Fruit fly (Drosophila melanogaster): ENCODE measurements around the gene CG18302.

Gene CG18302

DNA sequence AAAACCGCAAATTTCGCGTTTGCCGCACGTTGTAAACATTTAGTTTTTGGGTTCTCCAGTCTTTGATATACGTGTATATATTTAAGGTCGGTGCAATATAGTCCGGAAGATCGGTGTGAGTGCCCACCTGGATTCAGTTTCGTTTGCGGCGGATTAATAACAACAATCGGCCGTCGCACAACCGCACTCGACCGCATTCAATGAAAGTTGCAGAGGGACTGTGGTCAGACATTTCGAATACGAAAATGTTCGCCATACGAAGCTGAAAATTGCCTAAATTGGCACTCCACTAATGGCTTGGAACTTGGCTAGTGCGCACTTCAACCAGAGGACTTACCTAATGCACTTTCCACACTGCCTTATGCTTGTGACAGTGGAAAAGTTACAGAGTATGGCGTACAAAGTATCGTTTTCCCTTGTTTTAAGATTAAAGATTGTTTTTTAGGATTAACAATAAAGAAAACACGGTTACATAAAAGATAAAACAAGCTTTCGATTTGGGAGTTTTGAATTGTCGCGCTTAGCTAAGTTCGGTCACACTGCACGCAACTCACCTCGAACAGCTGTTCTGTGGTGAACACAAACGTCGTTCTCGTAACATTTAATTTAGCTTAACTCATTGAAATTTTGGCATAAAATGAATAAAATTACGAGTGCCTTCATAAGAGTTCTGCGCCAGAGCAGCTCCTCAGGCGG is 27.4 kb upstream of the CG18302 start, which contains the start of the genes Myo31DF and CG6094 (continued):
- TF ChIP-seq CG7368 (GFP tag; optimal IDR thresholded peaks at IDR 0.05) = no peak
- TF ChIP-seq Sox102F (GFP tag; optimal IDR thresholded peaks at IDR 0.05) = no peak
- TF ChIP-seq CG8119 (GFP tag; IDR thresholded peaks at IDR 0.05) = no peak
- no peak for TF ChIP-seq salr (GFP tag; optimal IDR thresholded peaks at IDR 0.05)
- TF ChIP-seq CG6808 (GFP tag; optimal IDR thresholded peaks at IDR 0.05) = peak; percentile 20
- no peak for TF ChIP-seq Hr4 (GFP tag; optimal IDR thresholded peaks at IDR 0.05)
- TF ChIP-seq CG6163 (GFP tag; IDR thresholded peaks at IDR 0.05) = peak; percentile 43; the same call in 1 of the 3 replicates
- TF ChIP-seq CG15336 (GFP tag; IDR thresholded peaks at IDR 0.05) = no peak
- TF ChIP-seq topi (GFP tag; optimal IDR thresholded peaks at IDR 0.05) = no peak
- no peak for TF ChIP-seq spab (GFP tag; optimal IDR thresholded peaks at IDR 0.05)
- peak; percentile 32 for TF ChIP-seq CG3919 (GFP tag; optimal IDR thresholded peaks at IDR 0.05)

DNA sequence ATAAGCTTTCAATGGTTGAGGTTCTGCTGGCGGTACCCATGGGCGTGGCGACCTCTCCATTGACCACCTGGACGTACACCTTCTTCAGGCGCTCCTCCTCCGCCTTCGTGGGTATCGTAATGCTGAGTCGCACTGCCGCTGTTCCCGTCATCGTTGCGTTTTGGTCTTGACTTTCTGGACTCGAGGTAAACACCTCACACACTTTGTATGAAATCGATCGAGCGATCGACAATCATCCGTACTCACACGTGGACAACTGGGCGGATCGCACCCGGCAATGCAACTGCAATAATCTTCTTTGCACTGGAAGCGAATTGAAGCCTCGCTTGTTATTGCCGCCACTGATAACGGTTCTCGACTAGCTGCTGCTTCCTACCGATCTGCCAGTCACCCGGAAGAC is 24.0 kb upstream of the CG18302 start, which contains the start of gene CG7384:
TSS of gene CG7384 (minus strand) at position 366 of the 400 bp plus-strand sequence.
- TF ChIP-seq CG34406 (GFP tag; optimal IDR thresholded peaks at IDR 0.05) = no peak
- TF ChIP-seq CG9139 (GFP tag; optimal IDR thresholded peaks at IDR 0.05) = no peak
- no peak for TF ChIP-seq salr (GFP tag; optimal IDR thresholded peaks at IDR 0.05)
- TF ChIP-seq eg (GFP tag; IDR thresholded peaks at IDR 0.05) = 0 out of 3 replicates have a peak, but pooled peaks have one; percentile 14
- no peak for TF ChIP-seq spab (GFP tag; optimal IDR thresholded peaks at IDR 0.05)
- no peak for TF ChIP-seq CG11294 (GFP tag; IDR thresholded peaks at IDR 0.05)
- no peak for TF ChIP-seq CG31627 (GFP tag; optimal IDR thresholded peaks at IDR 0.05)
- peak; percentile 81 for TF ChIP-seq dsx (GFP tag; optimal IDR thresholded peaks at IDR 0.05; ENCODE audit: poor library complexity, severe bottlenecking)
- no peak for TF ChIP-seq esn (GFP tag; optimal IDR thresholded peaks at IDR 0.05)
- no peak for TF ChIP-seq vri (GFP tag; optimal IDR thresholded peaks at IDR 0.05)
- TF ChIP-seq CG10631 (GFP tag; optimal IDR thresholded peaks at IDR 0.05) = no peak
- no peak for TF ChIP-seq lz (GFP tag; optimal IDR thresholded peaks at IDR 0.05)
- peak; percentile 84 for TF ChIP-seq svp (GFP tag)

DNA sequence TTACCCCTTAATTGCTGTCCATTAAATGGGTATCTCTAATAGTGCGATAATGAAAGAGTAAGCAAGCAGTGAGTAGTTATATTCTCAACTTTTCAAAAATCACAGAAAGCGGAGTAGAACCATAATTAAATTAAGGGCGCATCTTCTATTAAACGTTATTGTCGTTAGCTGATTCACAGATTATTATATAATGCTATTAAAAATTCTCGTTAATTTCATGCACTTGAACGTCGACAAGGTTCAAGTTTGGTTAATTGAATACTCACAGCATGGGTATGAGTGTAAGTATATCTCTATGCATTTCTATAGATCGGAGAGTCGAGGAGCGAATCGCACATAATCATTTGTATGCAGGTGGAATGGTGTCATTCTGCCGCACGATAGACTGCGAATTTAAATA is 23.3 kb upstream of the CG18302 start:
- TF ChIP-seq Eip78C (GFP tag) = peak; percentile 38
- TF ChIP-seq salr (GFP tag; optimal IDR thresholded peaks at IDR 0.05) = no peak

DNA sequence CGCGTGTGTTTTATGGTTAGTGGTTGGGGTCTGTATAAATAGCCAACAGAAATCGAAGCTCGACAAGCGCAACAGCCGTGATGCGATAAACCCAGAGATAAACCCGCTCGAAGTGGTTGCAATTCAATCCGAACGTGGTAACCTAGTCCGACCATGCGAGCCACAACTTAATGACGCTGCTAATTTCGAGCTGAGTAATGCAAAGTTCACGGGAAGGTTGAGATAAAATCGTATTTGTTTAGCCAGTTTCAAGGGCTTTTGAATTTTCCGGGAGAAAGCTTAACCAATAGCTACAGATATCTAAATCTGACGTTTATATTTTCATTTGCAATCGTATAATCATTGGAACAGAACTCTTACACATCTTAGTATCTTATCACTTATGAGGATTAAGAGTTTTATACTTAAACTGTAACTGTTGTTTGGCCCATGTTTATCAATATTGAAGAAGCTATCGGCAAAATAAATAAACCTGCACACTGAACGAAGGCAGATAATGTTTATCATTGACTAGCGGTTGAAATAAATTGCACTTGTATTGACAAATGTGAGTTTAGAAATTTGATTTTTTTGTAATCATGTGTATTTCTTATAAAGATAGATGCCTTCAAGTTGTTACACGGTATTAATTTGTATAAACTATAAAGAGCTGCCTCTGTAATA is 20.2 kb upstream of the CG18302 start:
- TF ChIP-seq Eip78C (GFP tag) = peak; percentile 55
- TF ChIP-seq CG32006 (GFP tag; optimal IDR thresholded peaks at IDR 0.05) = no peak
- no peak for TF ChIP-seq Sox102F (GFP tag; optimal IDR thresholded peaks at IDR 0.05)
- TF ChIP-seq CG3919 (GFP tag; optimal IDR thresholded peaks at IDR 0.05) = no peak
- TF ChIP-seq eg (GFP tag; IDR thresholded peaks at IDR 0.05) = no peak
- TF ChIP-seq CG10669 (GFP tag; optimal IDR thresholded peaks at IDR 0.05) = peak; percentile 38
- no peak for TF ChIP-seq CG34406 (GFP tag; optimal IDR thresholded peaks at IDR 0.05)
- TF ChIP-seq CG15336 (GFP tag; IDR thresholded peaks at IDR 0.05) = no peak
- no peak for TF ChIP-seq CG6276 (GFP tag; optimal IDR thresholded peaks at IDR 0.05)

DNA sequence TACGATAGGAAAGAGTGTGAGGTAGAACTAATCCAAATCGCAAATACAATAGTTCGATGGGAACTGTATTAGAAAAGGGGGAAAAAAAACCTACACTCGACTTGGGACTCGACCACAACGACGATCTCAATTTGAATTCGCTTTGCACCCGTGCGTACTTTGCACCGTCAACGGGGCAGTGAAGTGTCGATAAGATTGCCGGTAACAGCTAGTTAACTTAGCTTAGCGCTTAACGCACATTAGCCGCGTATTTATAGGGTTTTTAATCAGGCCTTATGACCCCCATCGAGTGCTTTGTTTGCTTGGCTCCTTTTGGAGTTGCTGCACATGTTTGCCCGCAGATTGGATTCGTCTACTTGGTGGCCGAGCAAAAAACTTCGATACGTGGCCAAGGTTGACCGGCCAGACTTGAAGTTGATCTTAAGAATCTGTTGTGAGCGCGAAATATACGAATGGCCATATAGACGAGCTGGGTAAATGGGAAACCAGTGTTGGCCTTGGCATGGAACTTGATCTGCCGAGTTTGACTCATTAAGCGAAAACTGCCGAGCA is 19.5 kb upstream of the CG18302 start:
- TF ChIP-seq OdsH (GFP tag; optimal IDR thresholded peaks at IDR 0.05) = no peak
- no peak for TF ChIP-seq Gug (GFP tag; IDR thresholded peaks at IDR 0.05)
- no peak for TF ChIP-seq CG8319 (GFP tag; optimal IDR thresholded peaks at IDR 0.05)
- TF ChIP-seq Blimp-1 (GFP tag; optimal IDR thresholded peaks at IDR 0.05) = no peak
- no peak for TF ChIP-seq Ets21C (GFP tag; optimal IDR thresholded peaks at IDR 0.05)
- no peak for TF ChIP-seq Smox (GFP tag; optimal IDR thresholded peaks at IDR 0.05)
- TF ChIP-seq Eip75B (GFP tag; optimal IDR thresholded peaks at IDR 0.05) = no peak
- no peak for TF ChIP-seq CG9139 (GFP tag; optimal IDR thresholded peaks at IDR 0.05)
- TF ChIP-seq acj6 (GFP tag; optimal IDR thresholded peaks at IDR 0.05) = no peak
- no peak for TF ChIP-seq CG7368 (GFP tag; optimal IDR thresholded peaks at IDR 0.05)
- no peak for TF ChIP-seq CG16779 (tag; optimal IDR thresholded peaks at IDR 0.05)
- TF ChIP-seq Hr4 (GFP tag; optimal IDR thresholded peaks at IDR 0.05) = no peak
- TF ChIP-seq spab (GFP tag; optimal IDR thresholded peaks at IDR 0.05) = no peak
- no peak for TF ChIP-seq pdm3 (GFP tag; optimal IDR thresholded peaks at IDR 0.05)
- no peak for TF ChIP-seq CG8632 (GFP tag; optimal IDR thresholded peaks at IDR 0.05)
- no peak for TF ChIP-seq salr (GFP tag; optimal IDR thresholded peaks at IDR 0.05)
- no peak for TF ChIP-seq CG10669 (GFP tag; optimal IDR thresholded peaks at IDR 0.05)
- no peak for TF ChIP-seq svp (GFP tag)
- TF ChIP-seq Met (GFP tag; optimal IDR thresholded peaks at IDR 0.05) = no peak
- TF ChIP-seq CG4318 (GFP tag; optimal IDR thresholded peaks at IDR 0.05) = no peak
- no peak for TF ChIP-seq Eip78C (GFP tag)
- TF ChIP-seq CG11902 (GFP tag; optimal IDR thresholded peaks at IDR 0.05) = no peak
- TF ChIP-seq cyc (GFP tag; optimal IDR thresholded peaks at IDR 0.05) = no peak
